Worm (Caenorhabditis elegans) whole organism, L2 larva: ENCODE results near the gene cdr-7.

Experiments used
- F13H6.1 ChIP-seq: sonication (generic microtip); optimal IDR thresholded peaks from 2 replicates; lab custom pipeline; 2016; ENCODE audit warnings: missing genetic modification characterization, missing compliant biosample characterization
- blmp-1 ChIP-seq: sonication (generic microtip); optimal IDR thresholded peaks from 2 replicates; lab custom pipeline; 2017; ENCODE audit warnings: missing genetic modification characterization, mild to moderate bottlenecking, missing compliant biosample characterization, antibody characterized with exemption, moderate library complexity; ENCODE audit not compliant: insufficient read depth
- elt-1 ChIP-seq: fragments of 150-350 bp; optimal IDR thresholded peaks from 2 replicates; lab custom pipeline; 2014; ENCODE audit warnings: missing biosample characterization, missing genetic modification characterization
- elt-3 ChIP-seq: sonication (generic microtip); optimal IDR thresholded peaks from 2 replicates; lab custom pipeline; 2017; ENCODE audit warnings: missing biosample characterization, missing genetic modification characterization
- gmeb-1 ChIP-seq: fragments of 150-350 bp; optimal IDR thresholded peaks from 2 replicates; lab custom pipeline; 2014; ENCODE audit warnings: missing biosample characterization, missing genetic modification characterization
- lin-39 ChIP-seq: fragments of 150-350 bp; optimal IDR thresholded peaks from 2 replicates; lab custom pipeline; 2014; ENCODE audit warnings: missing biosample characterization, missing genetic modification reagents, missing genetic modification characterization

ce11 chrV:12449902-12450301 lies 38.0 kb upstream of the cdr-7 start, which contains the start of gene C54D10.10:
- TF ChIP-seq elt-3 (tag; lab: Kevin White, UChicago) (no peak), elt-1 (no peak), F13H6.1 (no peak), gmeb-1 (tag; lab: Kevin White, UChicago) (no peak), blmp-1 (tag; lab: Kevin White, UChicago) (no peak), lin-39 (tag; lab: Kevin White, UChicago) (no peak)
